Worm (Caenorhabditis elegans): ENCODE results near the gene ccdc-12.

The ccdc-12 gene

ce11 chrIV:2451233-2451632 is 43.7 kb downstream of the ccdc-12 start, which contains the start of gene C45G7.13:
TSS of gene C45G7.13 (minus strand) at chrIV:2451333.
- no peak for TF ChIP-seq fos-1 (tag; optimal IDR thresholded peaks at IDR 0.05)
- TF ChIP-seq nhr-21 (tag; optimal IDR thresholded peaks at IDR 0.05) = no peak
- TF ChIP-seq alr-1 (tag; optimal IDR thresholded peaks at IDR 0.05) = no peak
- TF ChIP-seq gmeb-1 (tag; optimal IDR thresholded peaks at IDR 0.05) = no peak
- TF ChIP-seq dmd-4 (tag; optimal IDR thresholded peaks at IDR 0.05) = no peak
- TF ChIP-seq nhr-23 (tag; optimal IDR thresholded peaks at IDR 0.05) = no peak
- TF ChIP-seq egl-27 (tag; optimal IDR thresholded peaks at IDR 0.05) = no peak
- TF ChIP-seq ama-1 (optimal IDR thresholded peaks at IDR 0.05) = no peak
- TF ChIP-seq sma-9 (GFP tag; optimal IDR thresholded peaks at IDR 0.05) = no peak
- TF ChIP-seq sma-9 (tag; optimal IDR thresholded peaks at IDR 0.05) = no peak
- TF ChIP-seq ceh-82 (tag; optimal IDR thresholded peaks at IDR 0.05) = no peak
- no peak for TF ChIP-seq nhr-12 (tag; optimal IDR thresholded peaks at IDR 0.05)
- no peak for TF ChIP-seq ztf-1 (GFP tag; conservative IDR thresholded peaks at IDR 0.05)

Measured in whole organism, L2 larva.